Fruit fly (Drosophila melanogaster) Kc167 (cell line): ENCODE measurements around the gene Cdep.

Experiments used
- Myc ChIP-seq: fragments of >200 bp; optimal IDR thresholded peaks from 2 replicates; lab custom pipeline; 2017; ENCODE audit warnings: missing external identifiers
- Sin3A ChIP-seq: fragments of >200 bp; optimal IDR thresholded peaks from 2 replicates; lab custom pipeline; 2018; ENCODE audit warnings: missing external identifiers
- h ChIP-seq: fragments of >200 bp; optimal IDR thresholded peaks from 3 replicates; lab custom pipeline; 2018; ENCODE audit warnings: missing external identifiers
- insv ChIP-seq: fragments of >200 bp; optimal IDR thresholded peaks from 3 replicates; lab custom pipeline; 2018; ENCODE audit warnings: missing external identifiers
- psq ChIP-seq: fragments of >200 bp; optimal IDR thresholded peaks from 2 replicates; lab custom pipeline; 2017; ENCODE audit warnings: missing external identifiers
- ttk ChIP-seq: sonication (Bioruptor generic); optimal IDR thresholded peaks from 2 replicates; lab custom pipeline; 2017; ENCODE audit warnings: missing external identifiers

The Cdep gene

DNA sequence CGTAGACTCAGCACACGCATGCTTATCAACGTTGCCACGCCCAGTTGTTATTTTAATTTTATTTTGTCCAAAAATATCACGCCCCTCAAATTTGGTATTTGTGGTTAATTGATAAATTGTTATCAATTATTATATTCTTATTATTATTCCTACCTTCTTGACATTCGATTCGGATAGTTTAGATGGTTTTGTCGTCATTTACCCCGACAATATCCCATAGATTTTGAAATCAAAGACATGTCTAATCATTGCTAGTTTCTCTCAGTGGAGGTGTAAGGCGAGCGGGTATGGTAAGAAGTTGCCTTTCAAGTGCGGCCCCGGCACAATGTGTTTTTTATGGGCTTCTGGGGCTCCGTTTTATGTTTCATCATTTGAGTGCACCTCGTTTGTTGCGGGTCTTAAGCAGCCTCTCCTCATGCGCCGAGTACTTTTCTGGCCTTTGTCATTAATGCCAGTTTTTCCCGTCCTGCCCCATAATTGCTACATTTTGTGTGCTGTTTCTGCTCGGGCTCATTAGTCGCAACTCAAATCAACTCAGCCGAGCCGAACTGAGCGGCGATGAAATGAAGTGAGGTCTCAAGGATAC is 68.9 kb downstream of the Cdep start:
- no peak for TF ChIP-seq psq
- no peak for TF ChIP-seq h
- no peak for TF ChIP-seq insv (lab: Kevin White, UChicago)
- TF ChIP-seq Myc (lab: Kevin White, UChicago) = no peak

DNA sequence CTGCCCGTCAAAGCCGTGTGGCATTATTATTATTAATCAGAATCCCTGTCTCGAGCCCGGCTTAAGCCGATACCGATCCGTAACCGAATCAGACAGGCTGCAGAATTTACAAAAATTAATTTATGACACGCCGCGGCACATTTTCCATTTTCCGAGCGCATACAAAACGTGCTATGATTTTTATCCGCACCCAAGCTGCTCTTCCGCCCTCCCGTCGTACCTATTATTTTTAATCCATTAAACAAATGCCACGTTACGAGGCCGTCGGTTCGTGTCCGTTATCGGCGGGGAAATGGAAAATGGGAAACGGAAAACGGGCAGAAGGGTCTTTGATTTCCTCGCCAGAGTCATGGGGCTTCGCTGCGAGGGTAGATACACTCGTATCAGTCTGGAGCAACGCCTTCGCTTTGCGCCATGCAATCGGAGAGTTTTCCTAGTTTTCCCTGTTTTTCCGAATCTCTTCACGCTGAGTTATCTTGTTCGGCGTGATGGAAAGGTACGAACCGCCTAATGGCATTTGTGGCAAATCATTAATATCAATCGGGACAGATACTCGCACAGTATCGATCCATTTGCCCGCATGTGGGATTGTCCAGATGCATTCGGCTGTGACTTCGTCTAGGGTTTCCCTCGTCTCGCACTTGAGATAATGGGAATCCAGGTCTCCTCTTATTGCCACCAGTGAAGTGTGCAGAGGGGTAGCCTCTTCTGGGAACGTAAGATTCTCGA is 69.9 kb downstream of the Cdep start:
- TF ChIP-seq ttk (lab: Kevin White, UChicago) (no peak), Myc (lab: Kevin White, UChicago) (no peak), Sin3A (lab: Kevin White, UChicago) (no peak), insv (lab: Kevin White, UChicago) (no peak), psq (no peak), h (no peak)

DNA sequence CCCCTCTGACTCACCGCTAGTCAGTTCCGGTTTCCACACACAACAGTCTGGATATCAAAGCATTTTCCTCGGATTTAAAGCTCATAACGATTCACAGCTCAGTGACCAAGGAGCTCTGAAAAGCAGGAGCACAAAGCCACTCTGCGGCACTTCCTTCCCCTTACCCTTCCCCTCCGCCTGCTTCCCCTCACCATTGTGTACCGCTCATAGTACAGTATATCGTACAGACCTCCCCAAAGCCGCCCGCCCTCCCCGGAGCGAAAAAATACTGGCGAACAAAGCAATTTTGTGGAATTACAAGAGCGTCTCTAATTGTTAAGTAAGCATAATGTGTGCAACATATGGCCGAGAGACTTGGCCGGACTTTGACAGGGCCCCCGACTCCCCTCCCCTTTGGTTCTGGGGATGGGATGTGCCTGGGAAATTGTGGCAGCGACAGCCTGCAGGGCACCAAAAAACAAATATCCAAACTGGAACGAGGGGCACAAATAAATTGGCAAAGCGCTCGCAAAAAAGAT is 70.8 kb downstream of the Cdep start:
- no peak for TF ChIP-seq insv (lab: Kevin White, UChicago)
- no peak for TF ChIP-seq Sin3A (lab: Kevin White, UChicago)
- TF ChIP-seq psq = no peak
- TF ChIP-seq ttk (lab: Kevin White, UChicago) = no peak
- no peak for TF ChIP-seq Myc (lab: Kevin White, UChicago)
- TF ChIP-seq h = no peak

DNA sequence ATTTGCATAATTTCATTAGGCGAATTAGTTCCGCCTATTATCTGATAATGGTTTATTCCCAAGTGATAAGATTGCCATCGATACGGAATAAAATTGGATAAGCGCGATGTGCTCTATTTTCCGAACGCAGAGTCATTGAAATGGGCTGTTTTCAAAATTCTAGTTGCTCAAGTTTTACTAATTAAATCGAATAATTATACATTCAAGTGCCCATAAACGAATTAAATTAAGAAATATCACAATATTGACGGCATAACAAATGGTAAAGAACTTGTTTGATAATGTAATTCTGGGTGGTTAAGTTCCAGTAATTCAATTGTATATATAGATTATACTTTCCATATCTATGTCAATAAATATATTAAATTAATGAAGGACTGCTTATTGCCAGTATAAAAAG is 73.8 kb downstream of the Cdep start, which contains the start of gene CG14662:
CG14662 (minus strand) TSS at position 101 of the 400 bp plus-strand sequence.
- TF ChIP-seq psq (no peak), Myc (lab: Kevin White, UChicago) (no peak), insv (lab: Kevin White, UChicago) (no peak), Sin3A (lab: Kevin White, UChicago) (no peak), ttk (lab: Kevin White, UChicago) (no peak), h (no peak)

DNA sequence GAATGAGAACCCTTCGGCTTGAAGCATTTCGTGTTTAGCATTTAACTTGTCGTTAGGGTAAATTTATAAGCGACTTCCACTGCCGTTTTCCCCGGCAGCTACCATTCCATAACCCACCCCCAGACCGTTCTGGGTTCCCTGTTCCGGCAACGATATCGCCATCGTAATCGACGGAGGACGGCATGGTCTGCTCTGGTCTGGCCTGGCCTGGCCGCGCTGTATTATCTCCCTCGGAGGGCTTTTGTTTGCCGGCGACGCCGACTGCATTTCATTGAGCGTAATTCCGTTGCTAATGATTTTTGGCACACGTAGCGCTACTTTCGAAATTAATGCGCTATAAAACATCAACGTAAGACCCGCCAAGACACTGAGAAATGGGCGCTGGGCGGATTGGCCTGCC is 74.3 kb downstream of the Cdep start:
- TF ChIP-seq ttk (lab: Kevin White, UChicago) (no peak), h (no peak), Sin3A (lab: Kevin White, UChicago) (no peak), insv (lab: Kevin White, UChicago) (no peak), psq (no peak), Myc (lab: Kevin White, UChicago) (no peak)

DNA sequence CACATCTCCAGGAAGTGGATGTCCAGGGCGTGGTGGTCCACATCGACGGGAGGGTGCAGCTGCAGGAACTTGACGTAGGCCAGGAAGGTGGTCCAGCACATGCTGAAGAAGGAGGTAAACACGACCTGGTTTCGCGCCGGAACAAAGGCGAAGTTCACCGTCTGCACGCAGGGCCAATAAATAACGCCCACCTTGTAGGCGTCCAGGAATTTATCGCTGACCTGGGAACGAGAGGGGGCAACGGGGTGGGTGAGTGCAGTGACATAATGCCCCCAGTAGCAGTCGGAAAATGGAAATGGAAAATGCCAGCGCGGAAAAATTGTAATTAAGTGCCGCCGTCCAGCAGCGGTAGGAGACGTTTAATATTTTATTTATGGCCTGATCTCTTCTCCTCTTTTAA is 76.3 kb downstream of the Cdep start:
- TF ChIP-seq insv (lab: Kevin White, UChicago) = no peak
- no peak for TF ChIP-seq ttk (lab: Kevin White, UChicago)
- no peak for TF ChIP-seq psq
- no peak for TF ChIP-seq Sin3A (lab: Kevin White, UChicago)
- no peak for TF ChIP-seq h
- TF ChIP-seq Myc (lab: Kevin White, UChicago) = no peak

DNA sequence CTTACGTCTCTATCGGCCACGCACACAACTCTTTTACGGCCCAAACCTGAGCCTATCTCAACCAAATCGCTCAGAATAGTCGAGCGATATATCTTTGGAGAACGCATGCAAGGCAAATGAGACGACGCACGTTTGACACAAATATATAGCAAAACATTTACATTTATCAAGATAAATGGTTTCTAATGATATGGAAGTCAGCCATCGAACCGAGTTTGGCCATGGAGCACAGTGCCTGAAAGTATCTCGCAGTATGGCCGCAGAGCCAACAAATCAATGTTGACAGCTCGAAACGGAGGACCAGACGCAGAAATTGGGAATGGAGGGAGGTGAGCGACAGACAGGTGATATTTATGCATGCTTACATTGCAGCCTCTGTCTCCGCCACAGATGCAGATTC is 77.1 kb downstream of the Cdep start:
- TF ChIP-seq insv (lab: Kevin White, UChicago) (no peak), ttk (lab: Kevin White, UChicago) (no peak), psq (no peak), h (no peak), Sin3A (lab: Kevin White, UChicago) (no peak), Myc (lab: Kevin White, UChicago) (no peak)

DNA sequence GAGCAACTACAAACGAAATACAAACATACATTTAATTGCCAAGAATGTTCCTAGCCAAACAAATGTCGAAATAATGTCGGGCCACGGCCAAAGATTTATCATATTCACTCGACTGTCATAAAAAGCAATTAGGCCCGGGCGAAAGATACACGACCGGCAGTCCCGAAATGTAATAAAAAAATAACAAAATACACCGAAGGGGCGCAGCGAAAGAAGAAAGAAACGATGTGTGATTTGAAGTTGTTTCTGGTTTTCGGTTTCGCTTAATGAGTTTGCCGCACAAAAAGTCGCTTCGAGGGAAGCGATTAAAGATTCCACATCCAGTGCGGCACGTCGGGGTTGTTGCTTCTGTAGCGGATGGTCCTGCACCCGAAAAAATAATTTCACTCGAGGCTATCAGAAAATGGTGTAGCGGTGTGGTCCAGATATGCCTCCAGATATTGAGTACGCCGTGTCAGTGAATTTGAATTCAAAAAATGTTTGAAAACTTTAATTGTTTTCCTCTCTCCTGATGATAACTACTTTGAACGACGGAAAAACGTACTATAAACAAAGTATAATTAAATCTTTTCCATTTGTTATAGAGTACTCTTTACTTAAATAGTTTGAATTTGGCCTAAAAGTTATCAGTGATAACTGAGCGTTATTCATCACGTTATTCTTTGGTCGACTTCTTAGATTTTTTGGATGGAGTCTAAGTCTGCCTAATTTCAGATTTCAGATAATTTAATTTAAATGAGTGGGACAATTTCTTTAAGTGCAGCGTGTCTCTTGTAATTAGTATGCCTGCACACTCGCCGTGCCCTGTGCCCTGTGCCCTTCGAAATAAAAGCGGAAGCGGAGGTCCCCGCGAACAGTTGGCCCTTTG is 79.0 kb downstream of the Cdep start:
- no peak for TF ChIP-seq ttk (lab: Kevin White, UChicago)
- no peak for TF ChIP-seq insv (lab: Kevin White, UChicago)
- TF ChIP-seq psq = no peak
- TF ChIP-seq Sin3A (lab: Kevin White, UChicago) = no peak
- TF ChIP-seq h = no peak
- TF ChIP-seq Myc (lab: Kevin White, UChicago) = no peak

DNA sequence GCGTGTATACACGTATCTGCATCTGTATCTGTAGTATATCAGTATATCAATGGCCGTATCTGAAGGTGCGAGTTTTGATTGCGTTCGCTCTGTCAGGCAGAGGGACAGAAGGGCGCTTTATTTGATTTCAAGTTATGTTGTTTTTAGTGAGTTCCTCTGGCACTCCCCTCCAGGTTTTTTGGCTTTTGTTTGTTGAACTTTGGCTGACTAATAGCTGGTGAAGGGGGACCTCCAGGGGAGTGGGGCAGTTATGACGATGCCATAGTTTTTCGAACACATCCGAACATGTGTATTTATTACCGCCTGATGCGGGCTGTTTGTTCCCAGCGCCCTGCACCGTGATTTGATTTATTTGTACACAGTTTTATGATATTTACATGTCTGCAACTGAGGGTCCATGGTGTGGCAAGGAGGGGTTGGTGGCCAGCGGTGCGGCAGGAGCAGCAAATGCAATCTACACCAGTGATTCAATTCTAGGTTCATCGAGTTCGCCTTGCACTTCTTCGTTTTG is 81.9 kb downstream of the Cdep start:
- TF ChIP-seq psq (no peak), insv (lab: Kevin White, UChicago) (no peak), Sin3A (lab: Kevin White, UChicago) (no peak), Myc (lab: Kevin White, UChicago) (no peak), h (no peak), ttk (lab: Kevin White, UChicago) (no peak)

DNA sequence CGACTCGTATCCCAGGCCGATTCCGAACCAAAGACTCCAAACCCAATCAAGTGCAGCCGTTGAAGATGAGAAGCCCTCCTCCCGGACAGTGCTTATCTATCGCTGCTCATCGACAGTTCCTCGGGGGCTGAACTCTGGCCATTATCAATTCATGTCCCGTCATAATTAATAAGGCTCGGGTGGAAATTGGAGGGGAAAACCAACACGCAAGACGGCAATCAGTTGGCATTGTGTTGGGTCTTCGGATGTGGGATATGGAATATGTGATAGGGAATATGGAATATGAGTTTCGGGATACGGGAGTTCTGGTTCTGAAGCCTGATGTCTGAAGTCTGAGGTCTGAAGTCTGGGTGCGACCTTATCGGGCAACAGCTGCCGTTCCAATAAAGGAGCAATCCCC is 83.0 kb downstream of the Cdep start:
- no peak for TF ChIP-seq ttk (lab: Kevin White, UChicago)
- TF ChIP-seq Myc (lab: Kevin White, UChicago) = no peak
- TF ChIP-seq psq = no peak
- no peak for TF ChIP-seq Sin3A (lab: Kevin White, UChicago)
- no peak for TF ChIP-seq insv (lab: Kevin White, UChicago)
- no peak for TF ChIP-seq h

DNA sequence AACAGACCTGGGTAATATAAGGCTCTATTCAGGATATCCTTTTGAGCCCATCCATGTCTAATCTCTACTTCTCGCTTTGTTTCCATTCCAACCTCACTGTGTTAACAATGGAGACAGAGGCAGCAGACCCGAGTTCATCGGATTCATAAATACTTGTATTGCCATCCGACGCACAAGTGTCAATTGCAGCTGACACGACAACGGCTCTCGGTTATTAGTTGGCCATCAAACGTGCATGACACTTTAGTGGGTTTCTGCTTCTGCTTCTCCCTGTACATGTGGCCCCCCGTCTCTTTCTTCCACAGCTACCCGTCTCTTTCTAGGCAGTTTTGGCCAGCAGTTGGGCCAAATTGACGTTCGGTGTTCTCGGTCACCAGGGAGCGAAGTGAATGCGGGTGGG is 84.3 kb downstream of the Cdep start:
- TF ChIP-seq h (no peak), insv (lab: Kevin White, UChicago) (no peak), ttk (lab: Kevin White, UChicago) (no peak), Sin3A (lab: Kevin White, UChicago) (no peak)
